Worm (Caenorhabditis elegans) whole organism, early embryonic: ENCODE data around the gene unc-44.

ENCODE experiments used
- F13C5.2 ChIP-seq: sonication (generic microtip); optimal IDR thresholded peaks from 2 replicates; lab custom pipeline; 2017; ENCODE audit warnings: mild to moderate bottlenecking, missing genetic modification characterization, inconsistent platforms, missing compliant biosample characterization
- ama-1 ChIP-seq: fragments of 150-350 bp; optimal IDR thresholded peaks from 2 replicates; lab custom pipeline; 2014
- ets-7 ChIP-seq: sonication (generic microtip); optimal IDR thresholded peaks from 2 replicates; lab custom pipeline; 2016; ENCODE audit warnings: missing genotype, missing genetic modification characterization, missing compliant biosample characterization
- hmbx-1 ChIP-seq: sonication (generic microtip); optimal IDR thresholded peaks from 2 replicates; lab custom pipeline; 2016; ENCODE audit warnings: mild to moderate bottlenecking, missing genetic modification characterization, missing compliant biosample characterization
- hmg-4 ChIP-seq: fragments of 200-800 bp; sonication (Bioruptor generic); optimal IDR thresholded peaks from 2 replicates; lab custom pipeline; 2018; ENCODE audit warnings: mild to moderate bottlenecking, missing genetic modification characterization, missing compliant biosample characterization
- scrt-1 ChIP-seq: fragments of 200-800 bp; sonication (Bioruptor generic); IDR thresholded peaks from 2 replicates; pipeline ENCODE4 v1.3.6; 2022; ENCODE audit warnings: missing genetic modification characterization, missing compliant biosample characterization
- sea-1 ChIP-seq: fragments of 200-800 bp; sonication (Bioruptor generic); conservative IDR thresholded peaks from 2 replicates; pipeline ENCODE4 v1.3.6; 2022; ENCODE audit warnings: missing genetic modification characterization, missing compliant biosample characterization
- tbx-11 ChIP-seq: fragments of 200-800 bp; sonication (Bioruptor generic); IDR thresholded peaks from 2 replicates; pipeline ENCODE4 v1.3.6; 2022; ENCODE audit warnings: missing genetic modification characterization, missing compliant biosample characterization
- tra-4 ChIP-seq: sonication (generic microtip); optimal IDR thresholded peaks from 2 replicates; lab custom pipeline; 2017; ENCODE audit warnings: missing genetic modification characterization, missing compliant biosample characterization

- TF ChIP-seq ama-1 (lab: Kevin White, UChicago), result no peak
- no peak for TF ChIP-seq tbx-11 (GFP tag; lab: Robert Waterston, UW)
- TF ChIP-seq ets-7 (tag; lab: Kevin White, UChicago), result no peak
- TF ChIP-seq F13C5.2 (tag; lab: Kevin White, UChicago), result no peak
- no peak for TF ChIP-seq scrt-1 (GFP tag; lab: Robert Waterston, UW)
- no peak for TF ChIP-seq sea-1 (GFP tag; lab: Robert Waterston, UW)
- no peak for TF ChIP-seq hmg-4 (GFP tag; lab: Kevin White, UChicago)
- no peak for TF ChIP-seq hmbx-1 (tag; lab: Kevin White, UChicago)
- TF ChIP-seq tra-4 (tag; lab: Kevin White, UChicago), result no peak
These were observed 38.5 kb downstream of the unc-44 start for ce11 chrIV:6013853-6014252.
